Fruit fly (Drosophila melanogaster) whole organism, pupa: ENCODE measurements around the gene Ssb-c31a.

Experiments
- CG15710 ChIP-seq: fragments of 200-800 bp; sonication (Bioruptor generic); optimal IDR thresholded peaks from 2 replicates; lab custom pipeline; 2018; ENCODE audit warnings: missing biosample characterization, mild to moderate bottlenecking, missing genetic modification characterization, moderate library complexity
- CG17806 ChIP-seq: fragments of 200-800 bp; sonication (Bioruptor generic); optimal IDR thresholded peaks from 2 replicates; lab custom pipeline; 2018; ENCODE audit warnings: missing biosample characterization, mild to moderate bottlenecking, missing genetic modification characterization, moderate library complexity
- CG4496 ChIP-seq: fragments of 200-800 bp; sonication (Bioruptor generic); IDR thresholded peaks from 3 replicates; pipeline ENCODE4 v1.3.6; 2022; ENCODE audit warnings: missing biosample characterization, missing genetic modification characterization
- CG8301 ChIP-seq: fragments of 200-800 bp; sonication (Bioruptor generic); optimal IDR thresholded peaks from 2 replicates; lab custom pipeline; 2018; ENCODE audit warnings: missing biosample characterization, mild to moderate bottlenecking, missing genetic modification characterization
- CG9948 ChIP-seq: fragments of 200-800 bp; sonication (Bioruptor generic); optimal IDR thresholded peaks from 2 replicates; lab custom pipeline; 2018; ENCODE audit warnings: missing biosample characterization, mild to moderate bottlenecking, missing genetic modification characterization, moderate library complexity
- Ets98B ChIP-seq: fragments of 200-800 bp; sonication (Bioruptor generic); IDR thresholded peaks from 2 replicates; pipeline ENCODE4 v1.3.6; 2022; ENCODE audit warnings: missing biosample characterization, missing genetic modification characterization
- Pif1B ChIP-seq: fragments of 200-800 bp; sonication (Bioruptor generic); optimal IDR thresholded peaks from 3 replicates; lab custom pipeline; 2016; ENCODE audit warnings: missing biosample characterization, missing genetic modification characterization
- Snoo ChIP-seq: fragments of 200-800 bp; sonication (Bioruptor generic); optimal IDR thresholded peaks from 3 replicates; lab custom pipeline; 2017; ENCODE audit warnings: missing biosample characterization, mild to moderate bottlenecking, missing genetic modification characterization, inconsistent platforms
- fd96Ca ChIP-seq: fragments of 200-800 bp; sonication (Bioruptor generic); IDR thresholded peaks from 3 replicates; pipeline ENCODE4 v1.3.6; 2022; ENCODE audit warnings: missing biosample characterization, missing genetic modification characterization
- rn ChIP-seq: fragments of 200-800 bp; sonication (Bioruptor generic); IDR thresholded peaks from 2 replicates; pipeline ENCODE4 v1.3.6; 2022; ENCODE audit warnings: missing biosample characterization, missing genetic modification characterization

dm6 chr2L:8229628-8230027 lies 18.5 kb downstream of the Ssb-c31a start:
- TF ChIP-seq Pif1B (GFP tag; lab: Kevin White, UChicago): peak; percentile 47
- peak; percentile 73 for TF ChIP-seq fd96Ca (GFP tag; lab: Robert Waterston, UW)
- peak; percentile 56 for TF ChIP-seq Snoo (tag; lab: Kevin White, UChicago)
- peak; percentile 51 for TF ChIP-seq CG9948 (tag; lab: Kevin White, UChicago)
- TF ChIP-seq CG17806 (tag; lab: Kevin White, UChicago): peak; percentile 63
- peak; percentile 80 for TF ChIP-seq Ets98B (GFP tag; lab: Robert Waterston, UW)
- peak; percentile 72 for TF ChIP-seq rn (GFP tag; lab: Robert Waterston, UW)
- peak; percentile 53 for TF ChIP-seq CG15710 (tag; lab: Kevin White, UChicago)
- TF ChIP-seq CG4496: peak; percentile 86
- TF ChIP-seq CG8301 (tag; lab: Kevin White, UChicago): peak; percentile 38
